Worm (Caenorhabditis elegans) whole organism, mixed stage, embryonic: ENCODE results near the gene nhr-263.

Experiments used
- M03D4.4 ChIP-seq: sonication (generic microtip); optimal IDR thresholded peaks from 2 replicates; lab custom pipeline; 2017; ENCODE audit warnings: mild to moderate bottlenecking, missing genetic modification characterization, missing compliant biosample characterization
- bed-3 ChIP-seq: fragments of 200-800 bp; sonication (Bioruptor generic); optimal IDR thresholded peaks from 3 replicates; lab custom pipeline; 2018; ENCODE audit warnings: mild to moderate bottlenecking, missing genetic modification characterization, moderate library complexity, missing compliant biosample characterization
- blmp-1 ChIP-seq: fragments of 150-350 bp; optimal IDR thresholded peaks from 2 replicates; lab custom pipeline; 2014; ENCODE audit warnings: missing biosample characterization, missing genetic modification characterization
- ceh-39 ChIP-seq: fragments of 150-350 bp; optimal IDR thresholded peaks from 2 replicates; lab custom pipeline; 2014; ENCODE audit warnings: missing biosample characterization, missing genetic modification characterization
- ceh-83 ChIP-seq: fragments of 200-800 bp; sonication (Bioruptor generic); optimal IDR thresholded peaks from 2 replicates; lab custom pipeline; 2018; ENCODE audit warnings: mild to moderate bottlenecking, missing genetic modification characterization, missing compliant biosample characterization
- ces-1 ChIP-seq: fragments of 150-350 bp; optimal IDR thresholded peaks from 2 replicates; lab custom pipeline; 2014; ENCODE audit warnings: missing biosample characterization, missing genetic modification reagents, missing genetic modification characterization
- drap-1 ChIP-seq: fragments of 200-800 bp; sonication (Bioruptor generic); optimal IDR thresholded peaks from 3 replicates; lab custom pipeline; 2018; ENCODE audit warnings: mild to moderate bottlenecking, missing genetic modification characterization, missing compliant biosample characterization
- elt-1 ChIP-seq: sonication (generic microtip); optimal IDR thresholded peaks from 2 replicates; lab custom pipeline; 2017; ENCODE audit warnings: missing genetic modification characterization, mild to moderate bottlenecking, missing compliant biosample characterization, antibody characterized with exemption, moderate library complexity, borderline replicate concordance; ENCODE audit not compliant: insufficient read depth
- elt-3 ChIP-seq: fragments of 150-350 bp; optimal IDR thresholded peaks from 2 replicates; lab custom pipeline; 2014; ENCODE audit warnings: missing biosample characterization, missing genetic modification characterization
- flh-1 ChIP-seq: fragments of 200-800 bp; sonication (Bioruptor generic); optimal IDR thresholded peaks from 2 replicates; lab custom pipeline; 2018; ENCODE audit warnings: mild to moderate bottlenecking, missing genetic modification characterization, moderate library complexity, missing compliant biosample characterization
- ham-2 ChIP-seq: fragments of 200-800 bp; sonication (Bioruptor generic); optimal IDR thresholded peaks from 2 replicates; lab custom pipeline; 2018; ENCODE audit warnings: mild to moderate bottlenecking, missing genetic modification characterization, missing compliant biosample characterization
- lin-13 ChIP-seq: fragments of 150-350 bp; optimal IDR thresholded peaks from 2 replicates; lab custom pipeline; 2014; ENCODE audit warnings: missing biosample characterization, missing genetic modification characterization
- lin-32 ChIP-seq: fragments of 200-800 bp; sonication (Bioruptor generic); optimal IDR thresholded peaks from 2 replicates; lab custom pipeline; 2018; ENCODE audit warnings: mild to moderate bottlenecking, missing genetic modification characterization, missing compliant biosample characterization
- lsy-2 ChIP-seq: fragments of 150-350 bp; optimal IDR thresholded peaks from 2 replicates; lab custom pipeline; 2014; ENCODE audit warnings: missing biosample characterization, missing genetic modification characterization
- mab-5 ChIP-seq: fragments of 150-350 bp; optimal IDR thresholded peaks from 2 replicates; lab custom pipeline; 2014; ENCODE audit warnings: missing biosample characterization, missing genetic modification characterization
- mep-1 ChIP-seq: fragments of 150-350 bp; optimal IDR thresholded peaks from 2 replicates; lab custom pipeline; 2017; ENCODE audit warnings: missing biosample characterization, missing genetic modification reagents, missing genetic modification characterization, inconsistent platforms
- mls-2 ChIP-seq: sonication (generic microtip); optimal IDR thresholded peaks from 2 replicates; lab custom pipeline; 2016; ENCODE audit warnings: mild to moderate bottlenecking, missing genetic modification characterization, moderate library complexity, missing compliant biosample characterization
- nhr-12 ChIP-seq: fragments of 150-350 bp; optimal IDR thresholded peaks from 2 replicates; lab custom pipeline; 2014; ENCODE audit warnings: missing biosample characterization, missing genetic modification characterization
- nhr-2 ChIP-seq: fragments of 150-350 bp; optimal IDR thresholded peaks from 2 replicates; lab custom pipeline; 2014; ENCODE audit warnings: missing biosample characterization, missing genetic modification characterization
- nhr-237 ChIP-seq: fragments of 150-350 bp; optimal IDR thresholded peaks from 2 replicates; lab custom pipeline; 2014; ENCODE audit warnings: missing biosample characterization, missing genetic modification characterization
- nhr-28 ChIP-seq: fragments of 150-350 bp; optimal IDR thresholded peaks from 2 replicates; lab custom pipeline; 2014; ENCODE audit warnings: missing biosample characterization, missing genetic modification characterization
- nhr-76 ChIP-seq: sonication (generic microtip); optimal IDR thresholded peaks from 2 replicates; lab custom pipeline; 2017; ENCODE audit warnings: missing biosample characterization, missing genetic modification characterization
- pha-4 ChIP-seq: fragments of 150-350 bp; optimal IDR thresholded peaks from 2 replicates; lab custom pipeline; 2018; ENCODE audit warnings: missing biosample characterization, missing genetic modification reagents, missing genetic modification characterization
- sem-2 ChIP-seq: fragments of 200-800 bp; sonication (Bioruptor generic); optimal IDR thresholded peaks from 2 replicates; lab custom pipeline; 2018; ENCODE audit warnings: mild to moderate bottlenecking, missing genetic modification characterization, missing compliant biosample characterization
- snpc-4 ChIP-seq: fragments of 150-350 bp; optimal IDR thresholded peaks from 2 replicates; lab custom pipeline; 2014; ENCODE audit warnings: missing biosample characterization, missing genetic modification characterization
- sptf-1 ChIP-seq: sonication (generic microtip); optimal IDR thresholded peaks from 2 replicates; lab custom pipeline; 2017; ENCODE audit warnings: mild to moderate bottlenecking, missing genetic modification characterization, moderate library complexity, missing compliant biosample characterization
- tbx-8 ChIP-seq: fragments of 200-800 bp; sonication (Bioruptor generic); optimal IDR thresholded peaks from 2 replicates; lab custom pipeline; 2018; ENCODE audit warnings: mild to moderate bottlenecking, missing genetic modification characterization, moderate library complexity, missing compliant biosample characterization
- unc-39 ChIP-seq: fragments of 150-350 bp; optimal IDR thresholded peaks from 2 replicates; lab custom pipeline; 2014; ENCODE audit warnings: missing biosample characterization, missing genetic modification characterization
- unc-62 ChIP-seq: fragments of 150-350 bp; optimal IDR thresholded peaks from 2 replicates; lab custom pipeline; 2014; ENCODE audit warnings: missing biosample characterization, missing genetic modification reagents, missing genetic modification characterization
- ztf-11 ChIP-seq: fragments of 150-350 bp; optimal IDR thresholded peaks from 2 replicates; lab custom pipeline; 2014; ENCODE audit warnings: missing biosample characterization, missing genetic modification characterization

Gene nhr-263

DNA sequence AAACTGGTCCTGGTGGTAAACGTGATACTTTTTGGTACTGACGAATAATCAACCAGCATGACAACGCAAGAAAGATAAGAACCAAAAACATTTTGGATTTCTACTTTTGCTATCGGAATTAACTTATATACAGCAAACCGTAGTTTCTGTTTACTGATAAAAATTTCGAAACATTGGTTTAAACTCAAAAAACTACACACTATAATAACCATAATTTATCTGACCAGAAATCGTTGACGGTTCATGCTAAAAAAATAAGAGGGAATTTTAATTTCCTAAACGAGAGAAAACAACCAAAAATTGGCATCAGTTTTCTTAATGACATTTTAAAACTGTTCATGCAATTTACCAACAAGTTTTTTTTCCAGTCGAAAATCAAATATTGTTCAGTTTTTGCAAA lies 19.8 kb upstream of the nhr-263 start, which contains the start of gene cyp-35A1:
TSS of gene cyp-35A1 (minus strand) at position 101 of the 400 bp plus-strand sequence.
- no peak for TF ChIP-seq ztf-11 (tag; lab: Kevin White, UChicago)
- no peak for TF ChIP-seq snpc-4
- no peak for TF ChIP-seq ham-2
- no peak for TF ChIP-seq elt-3 (tag; lab: Kevin White, UChicago)
- TF ChIP-seq sem-2 (GFP tag; lab: Kevin White, UChicago): no peak
- TF ChIP-seq lsy-2: no peak
- TF ChIP-seq pha-4: no peak
- TF ChIP-seq mls-2: no peak

DNA sequence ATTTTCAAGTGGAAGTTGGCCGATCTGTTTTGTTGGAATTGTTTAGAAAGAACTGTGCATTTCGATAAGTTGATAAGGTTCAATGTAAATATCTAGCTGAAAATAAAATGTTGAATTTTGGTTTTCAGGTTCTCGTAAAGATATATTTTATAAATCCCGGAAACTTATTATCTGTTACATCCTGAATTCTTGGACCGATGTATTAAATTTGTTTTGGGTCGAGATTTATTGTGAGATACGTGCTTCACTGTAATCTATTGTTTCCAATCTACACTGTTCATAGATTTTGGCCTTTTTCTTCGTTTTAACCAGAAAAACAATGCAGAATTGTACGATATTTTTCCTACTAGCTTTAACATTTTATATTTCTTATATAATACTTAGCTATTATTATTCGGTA lies 15.3 kb upstream of the nhr-263 start, which contains the start of gene C03G6.6:
TSS of gene C03G6.6 (plus strand) at position 301 of the 400 bp plus-strand sequence.
- TF ChIP-seq unc-39 (tag; lab: Kevin White, UChicago) (no peak), M03D4.4 (tag; lab: Kevin White, UChicago) (no peak), tbx-8 (GFP tag; lab: Kevin White, UChicago) (no peak), elt-1 (tag; lab: Kevin White, UChicago) (no peak), snpc-4 (no peak), flh-1 (no peak), elt-3 (tag; lab: Kevin White, UChicago) (no peak), ham-2 (no peak), lin-13 (tag; lab: Kevin White, UChicago) (no peak), sptf-1 (tag; lab: Kevin White, UChicago) (no peak), nhr-2 (tag; lab: Kevin White, UChicago) (no peak)

DNA sequence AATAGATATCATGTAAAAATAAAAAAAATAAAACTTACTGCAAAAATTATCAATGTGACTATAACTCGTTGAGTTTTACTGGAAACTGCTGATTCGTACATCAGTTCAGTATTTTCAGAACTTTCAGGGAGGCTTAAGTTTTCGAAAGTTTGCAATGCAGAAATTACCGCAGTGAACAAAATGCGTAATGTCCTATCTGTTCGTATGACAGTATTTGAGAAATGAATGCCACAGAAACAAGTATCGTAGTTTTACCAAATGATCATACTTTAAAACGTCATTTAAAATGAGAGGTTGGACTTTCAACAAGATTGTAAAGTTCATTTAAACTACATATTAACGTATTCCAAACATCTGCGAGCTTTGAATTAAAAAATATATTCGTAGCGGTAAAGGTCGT lies 14.8 kb upstream of the nhr-263 start, which contains the start of gene C03G6.21:
TSS of gene C03G6.21 (minus strand) at position 101 of the 400 bp plus-strand sequence.
- TF ChIP-seq nhr-2 (tag; lab: Kevin White, UChicago): no peak
- TF ChIP-seq elt-1 (tag; lab: Kevin White, UChicago): no peak
- no peak for TF ChIP-seq snpc-4
- no peak for TF ChIP-seq mab-5 (tag; lab: Kevin White, UChicago)
- no peak for TF ChIP-seq lin-32 (GFP tag; lab: Kevin White, UChicago)
- TF ChIP-seq elt-3 (tag; lab: Kevin White, UChicago): no peak
- TF ChIP-seq ces-1: no peak
- no peak for TF ChIP-seq bed-3
- TF ChIP-seq blmp-1: no peak
- TF ChIP-seq nhr-76: no peak
- no peak for TF ChIP-seq unc-62 (GFP tag; lab: Kevin White, UChicago)
- TF ChIP-seq nhr-28 (tag; lab: Kevin White, UChicago): no peak
- TF ChIP-seq pha-4: no peak

DNA sequence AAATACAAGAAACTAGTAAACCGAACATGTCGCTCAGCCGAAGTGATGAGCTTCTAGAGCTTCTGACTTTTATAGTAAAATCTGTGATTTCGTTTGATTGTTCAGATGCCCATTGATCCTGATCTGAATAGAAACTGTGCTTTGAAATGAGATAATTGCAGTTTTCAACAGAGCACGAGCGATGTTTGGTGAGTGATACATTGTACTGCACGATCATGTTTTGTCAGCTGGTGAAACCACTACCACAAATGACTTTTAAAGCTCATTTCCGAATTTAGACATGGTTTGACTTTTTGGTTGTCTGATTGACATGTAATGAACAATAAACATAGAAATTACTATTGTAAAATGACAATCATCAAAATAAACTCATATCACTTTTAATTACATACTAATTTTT lies 13.6 kb upstream of the nhr-263 start, which contains the start of gene tag-293:
TSS of gene tag-293 (minus strand) at position 101 of the 400 bp plus-strand sequence.
- TF ChIP-seq ztf-11 (tag; lab: Kevin White, UChicago) (no peak), lin-13 (tag; lab: Kevin White, UChicago) (no peak), flh-1 (no peak), nhr-12 (tag; lab: Kevin White, UChicago) (no peak), lin-32 (GFP tag; lab: Kevin White, UChicago) (no peak)

DNA sequence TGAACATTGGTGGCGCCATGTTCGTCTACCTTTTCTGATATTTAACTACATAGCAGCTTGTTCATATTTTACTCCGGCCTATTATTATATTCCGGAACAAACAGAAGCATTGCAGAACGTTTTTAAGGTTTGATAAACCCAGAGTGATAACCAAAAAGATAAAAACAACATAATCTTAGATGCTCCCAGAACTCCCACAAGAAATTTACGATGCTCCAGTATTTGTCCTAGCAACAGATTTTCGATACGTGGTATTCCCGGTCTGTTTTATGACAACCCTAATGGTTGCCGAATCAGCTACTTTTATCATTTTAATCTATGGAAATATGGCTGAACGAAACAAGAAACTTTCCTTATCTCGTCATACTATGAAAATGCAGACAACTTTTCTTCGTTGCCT lies 11.8 kb upstream of the nhr-263 start:
- TF ChIP-seq flh-1: no peak
- TF ChIP-seq mep-1: no peak
- no peak for TF ChIP-seq sem-2 (GFP tag; lab: Kevin White, UChicago)
- no peak for TF ChIP-seq nhr-28 (tag; lab: Kevin White, UChicago)
- TF ChIP-seq nhr-2 (tag; lab: Kevin White, UChicago): no peak
- no peak for TF ChIP-seq pha-4
- TF ChIP-seq drap-1: no peak
- no peak for TF ChIP-seq ceh-39 (tag; lab: Kevin White, UChicago)
- no peak for TF ChIP-seq lsy-2
- TF ChIP-seq nhr-237 (tag; lab: Kevin White, UChicago): no peak
- no peak for TF ChIP-seq M03D4.4 (tag; lab: Kevin White, UChicago)
- TF ChIP-seq ceh-83: no peak
